Fruit fly (Drosophila melanogaster) whole organism, embryonic: ENCODE data around the gene CG45546.
"Not testable (repeated sequence)": the region's sequence is repeated elsewhere in the genome, so short reads cannot be mapped to it uniquely, and the experiment has no call there.

Experiments used
- CG10147 ChIP-seq: fragments of 200-800 bp; sonication (Bioruptor generic); optimal IDR thresholded peaks from 2 replicates; lab custom pipeline; 2019; ENCODE audit warnings: missing biosample characterization, mild to moderate bottlenecking, missing genetic modification characterization, moderate library complexity
- CG12659 ChIP-seq: fragments of 200-800 bp; sonication (Bioruptor generic); optimal IDR thresholded peaks from 3 replicates; lab custom pipeline; 2017; ENCODE audit warnings: mild to moderate bottlenecking, missing biosample characterization, missing genetic modification reagents, missing genetic modification characterization
- CG12942 ChIP-seq: fragments of 200-800 bp; sonication (Bioruptor generic); optimal IDR thresholded peaks from 3 replicates; lab custom pipeline; 2016; ENCODE audit warnings: missing biosample characterization, missing genetic modification characterization
- CG15011 ChIP-seq: fragments of 200-800 bp; sonication (Bioruptor generic); optimal IDR thresholded peaks from 3 replicates; lab custom pipeline; 2018; ENCODE audit warnings: missing biosample characterization, mild to moderate bottlenecking, missing genetic modification characterization
- CG16779 ChIP-seq: fragments of 200-800 bp; sonication (Bioruptor generic); IDR thresholded peaks from 2 replicates; pipeline ENCODE4 v1.3.6; 2022; ENCODE audit warnings: missing biosample characterization, missing genetic modification characterization
- CG18476 ChIP-seq: fragments of 200-800 bp; sonication (Bioruptor generic); optimal IDR thresholded peaks from 2 replicates; lab custom pipeline; 2016; ENCODE audit warnings: missing biosample characterization, mild to moderate bottlenecking, missing genetic modification characterization
- CG2120 ChIP-seq: fragments of 200-800 bp; sonication (Bioruptor generic); optimal IDR thresholded peaks from 3 replicates; lab custom pipeline; 2016; ENCODE audit warnings: missing biosample characterization, missing genetic modification characterization
- CG31441 ChIP-seq: fragments of 200-800 bp; sonication (Bioruptor generic); IDR thresholded peaks from 2 replicates; pipeline ENCODE4 v1.3.6; 2022; ENCODE audit warnings: missing biosample characterization, missing genetic modification characterization
- CG33557 ChIP-seq: fragments of 200-800 bp; sonication (Bioruptor generic); optimal IDR thresholded peaks from 2 replicates; lab custom pipeline; 2019; ENCODE audit warnings: missing biosample characterization, mild to moderate bottlenecking, missing genetic modification characterization, moderate library complexity
- CG34422 ChIP-seq: fragments of 200-800 bp; sonication (Bioruptor generic); IDR thresholded peaks from 3 replicates; pipeline ENCODE4 v1.3.6; 2022; ENCODE audit warnings: missing biosample characterization, missing genetic modification characterization
- CG5180 ChIP-seq: fragments of 200-800 bp; sonication (Bioruptor generic); optimal IDR thresholded peaks from 3 replicates; lab custom pipeline; 2017; ENCODE audit warnings: missing biosample characterization, missing genetic modification characterization, mild to moderate bottlenecking, moderate library complexity, missing genetic modification reagents
- CG6765 ChIP-seq: fragments of 200-800 bp; sonication (Bioruptor generic); optimal IDR thresholded peaks from 3 replicates; lab custom pipeline; 2017; ENCODE audit warnings: missing biosample characterization, mild to moderate bottlenecking, missing genetic modification characterization
- CG7556 ChIP-seq: fragments of 200-800 bp; sonication (Bioruptor generic); optimal IDR thresholded peaks from 2 replicates; lab custom pipeline; 2017; ENCODE audit warnings: missing biosample characterization, mild to moderate bottlenecking, missing genetic modification characterization
- CG7987 ChIP-seq: fragments of 200-800 bp; sonication (Bioruptor generic); optimal IDR thresholded peaks from 2 replicates; lab custom pipeline; 2018; ENCODE audit warnings: missing biosample characterization, mild to moderate bottlenecking, missing genetic modification characterization, moderate library complexity
- CG8089 ChIP-seq: fragments of 200-800 bp; sonication (Bioruptor generic); optimal IDR thresholded peaks from 3 replicates; lab custom pipeline; 2016; ENCODE audit warnings: missing biosample characterization, missing genetic modification characterization
- CG8388 ChIP-seq: fragments of 200-800 bp; sonication (Bioruptor generic); optimal IDR thresholded peaks from 2 replicates; lab custom pipeline; 2019; ENCODE audit warnings: missing biosample characterization, mild to moderate bottlenecking, missing genetic modification characterization, moderate library complexity
- CG9817 ChIP-seq: fragments of 200-800 bp; sonication (Bioruptor generic); optimal IDR thresholded peaks from 2 replicates; lab custom pipeline; 2018; ENCODE audit warnings: missing biosample characterization, mild to moderate bottlenecking, missing genetic modification characterization, moderate library complexity
- Dll ChIP-seq: fragments of 200-800 bp; sonication (Bioruptor generic); IDR thresholded peaks from 4 replicates; pipeline ENCODE4 v1.3.6; 2022; ENCODE audit warnings: missing biosample characterization, missing genetic modification characterization; ENCODE audit not compliant: partially characterized antibody
- Gsc ChIP-seq: fragments of 200-800 bp; sonication (Bioruptor generic); IDR thresholded peaks from 2 replicates; pipeline ENCODE4 v1.3.6; 2022; ENCODE audit warnings: missing biosample characterization, missing genetic modification characterization
- H15 ChIP-seq: fragments of 200-800 bp; sonication (Bioruptor generic); IDR thresholded peaks from 3 replicates; pipeline ENCODE4 v1.3.6; 2022; ENCODE audit warnings: missing biosample characterization, missing genetic modification characterization
- Hmr ChIP-seq: fragments of 200-800 bp; sonication (Bioruptor generic); optimal IDR thresholded peaks from 3 replicates; lab custom pipeline; 2017; ENCODE audit warnings: mild to moderate bottlenecking, missing biosample characterization, missing genetic modification reagents, missing genetic modification characterization
- Hr3 ChIP-seq: fragments of 200-800 bp; sonication (Bioruptor generic); optimal IDR thresholded peaks from 3 replicates; lab custom pipeline; 2016; ENCODE audit warnings: missing biosample characterization, missing genetic modification characterization
- Meics ChIP-seq: fragments of 200-800 bp; sonication (Bioruptor generic); optimal IDR thresholded peaks from 2 replicates; lab custom pipeline; 2017; ENCODE audit warnings: missing biosample characterization, mild to moderate bottlenecking, missing genetic modification characterization
- Mrtf ChIP-seq: fragments of 200-800 bp; sonication (Bioruptor generic); IDR thresholded peaks from 3 replicates; pipeline ENCODE4 v1.3.6; 2022; ENCODE audit warnings: missing biosample characterization, missing genetic modification characterization
- NK7.1 ChIP-seq: fragments of 200-800 bp; sonication (Bioruptor generic); optimal IDR thresholded peaks from 3 replicates; lab custom pipeline; 2016; ENCODE audit warnings: missing biosample characterization, missing genetic modification characterization
- NfI ChIP-seq: fragments of 200-800 bp; sonication (Bioruptor generic); optimal IDR thresholded peaks from 3 replicates; lab custom pipeline; 2018; ENCODE audit warnings: missing biosample characterization, mild to moderate bottlenecking, missing genetic modification characterization, moderate library complexity
- Oli ChIP-seq: fragments of 200-800 bp; sonication (Bioruptor generic); optimal IDR thresholded peaks from 2 replicates; lab custom pipeline; 2018; ENCODE audit warnings: missing biosample characterization, mild to moderate bottlenecking, missing genetic modification characterization, moderate library complexity
- PHDP ChIP-seq: fragments of 200-800 bp; sonication (Bioruptor generic); optimal IDR thresholded peaks from 3 replicates; lab custom pipeline; 2018; ENCODE audit warnings: missing biosample characterization, mild to moderate bottlenecking, missing genetic modification characterization, moderate library complexity
- Pdp1 ChIP-seq, 2 experiments: fragments of 200-800 bp; sonication (Bioruptor generic); optimal IDR thresholded peaks; 3 replicates each; lab custom pipeline; 2016; ENCODE audit warnings: missing biosample characterization in 2 of 2, missing genetic modification characterization in 2 of 2, mild to moderate bottlenecking in 1 of 2, moderate library complexity in 1 of 2
- Rfx ChIP-seq: fragments of 200-800 bp; sonication (Bioruptor generic); IDR thresholded peaks from 2 replicates; pipeline ENCODE4 v1.3.6; 2022; ENCODE audit warnings: missing biosample characterization, missing genetic modification characterization
- Six4 ChIP-seq: fragments of 200-800 bp; sonication (Bioruptor generic); optimal IDR thresholded peaks from 2 replicates; lab custom pipeline; 2016; ENCODE audit warnings: missing biosample characterization, missing genetic modification characterization
- Ssrp ChIP-seq: fragments of 200-800 bp; sonication (Bioruptor generic); optimal IDR thresholded peaks from 2 replicates; lab custom pipeline; 2018; ENCODE audit warnings: missing biosample characterization, mild to moderate bottlenecking, missing genetic modification characterization, moderate library complexity
- Vsx1 ChIP-seq: fragments of 200-800 bp; sonication (Bioruptor generic); optimal IDR thresholded peaks from 2 replicates; lab custom pipeline; 2017; ENCODE audit warnings: missing biosample characterization, mild to moderate bottlenecking, missing genetic modification characterization, missing genetic modification reagents
- Xbp1 ChIP-seq: fragments of 200-800 bp; sonication (Bioruptor generic); optimal IDR thresholded peaks from 3 replicates; lab custom pipeline; 2016; ENCODE audit warnings: missing biosample characterization, mild to moderate bottlenecking, missing genetic modification characterization
- az2 ChIP-seq: fragments of 200-800 bp; sonication (Bioruptor generic); optimal IDR thresholded peaks from 3 replicates; lab custom pipeline; 2016; ENCODE audit warnings: missing biosample characterization, missing genetic modification characterization
- bbx ChIP-seq: fragments of 200-800 bp; sonication (Bioruptor generic); IDR thresholded peaks from 2 replicates; pipeline ENCODE4 v1.3.6; 2022; ENCODE audit warnings: missing biosample characterization, missing genetic modification characterization; ENCODE audit not compliant: partially characterized antibody
- chif ChIP-seq, 2 experiments: fragments of 200-800 bp; sonication (Bioruptor generic); optimal IDR thresholded peaks; 3 replicates each; lab custom pipeline; 2016; ENCODE audit warnings: missing biosample characterization in 2 of 2, missing genetic modification characterization in 2 of 2
- ci ChIP-seq: fragments of 200-800 bp; sonication (Bioruptor generic); IDR thresholded peaks from 3 replicates; pipeline ENCODE4 v1.3.6; 2022; ENCODE audit warnings: missing biosample characterization, missing genetic modification characterization
- cwo ChIP-seq: fragments of 200-800 bp; sonication (Bioruptor generic); optimal IDR thresholded peaks from 3 replicates; lab custom pipeline; 2017; ENCODE audit warnings: missing biosample characterization, missing genetic modification characterization, mild to moderate bottlenecking, moderate library complexity, missing genetic modification reagents
- emc ChIP-seq: fragments of 200-800 bp; sonication (Bioruptor generic); optimal IDR thresholded peaks from 2 replicates; lab custom pipeline; 2016; ENCODE audit warnings: missing biosample characterization, missing genetic modification characterization
- hkb ChIP-seq, 2 experiments: fragments of 200-800 bp in 1 of 2; fragments of >200 bp in 1 of 2; sonication (Bioruptor generic) in 1 of 2; IDR thresholded peaks in 1 of 2; optimal IDR thresholded peaks in 1 of 2; 2 replicates each; pipeline versions ENCODE4 v1.3.6 to Lab custom; 2017 to 2022; ENCODE audit warnings: missing biosample characterization in 1 of 2, missing genetic modification characterization in 1 of 2
- kni ChIP-seq: fragments of 200-800 bp; sonication (Bioruptor generic); optimal IDR thresholded peaks from 3 replicates; lab custom pipeline; 2017; ENCODE audit warnings: mild to moderate bottlenecking, missing biosample characterization, missing genetic modification reagents, missing genetic modification characterization
- pros ChIP-seq: fragments of 200-800 bp; sonication (Bioruptor generic); optimal IDR thresholded peaks from 3 replicates; lab custom pipeline; 2019; ENCODE audit warnings: missing biosample characterization, mild to moderate bottlenecking, missing genetic modification characterization, moderate library complexity
- slbo ChIP-seq: fragments of 200-800 bp; sonication (Bioruptor generic); IDR thresholded peaks from 2 replicates; pipeline ENCODE4 v1.3.6; 2022; ENCODE audit warnings: missing biosample characterization, missing genetic modification characterization
- ssp ChIP-seq: fragments of 200-800 bp; sonication (Bioruptor generic); IDR thresholded peaks from 2 replicates; pipeline ENCODE4 v1.3.6; 2022; ENCODE audit warnings: missing biosample characterization, missing genetic modification characterization
- tin ChIP-seq: fragments of 200-800 bp; sonication (Bioruptor generic); optimal IDR thresholded peaks from 3 replicates; lab custom pipeline; 2016; ENCODE audit warnings: missing biosample characterization, missing genetic modification characterization
- vvl ChIP-seq: fragments of 200-800 bp; sonication (Bioruptor generic); IDR thresholded peaks from 2 replicates; pipeline ENCODE4 v1.3.6; 2022; ENCODE audit warnings: missing biosample characterization, missing genetic modification characterization

Gene CG45546

DNA sequence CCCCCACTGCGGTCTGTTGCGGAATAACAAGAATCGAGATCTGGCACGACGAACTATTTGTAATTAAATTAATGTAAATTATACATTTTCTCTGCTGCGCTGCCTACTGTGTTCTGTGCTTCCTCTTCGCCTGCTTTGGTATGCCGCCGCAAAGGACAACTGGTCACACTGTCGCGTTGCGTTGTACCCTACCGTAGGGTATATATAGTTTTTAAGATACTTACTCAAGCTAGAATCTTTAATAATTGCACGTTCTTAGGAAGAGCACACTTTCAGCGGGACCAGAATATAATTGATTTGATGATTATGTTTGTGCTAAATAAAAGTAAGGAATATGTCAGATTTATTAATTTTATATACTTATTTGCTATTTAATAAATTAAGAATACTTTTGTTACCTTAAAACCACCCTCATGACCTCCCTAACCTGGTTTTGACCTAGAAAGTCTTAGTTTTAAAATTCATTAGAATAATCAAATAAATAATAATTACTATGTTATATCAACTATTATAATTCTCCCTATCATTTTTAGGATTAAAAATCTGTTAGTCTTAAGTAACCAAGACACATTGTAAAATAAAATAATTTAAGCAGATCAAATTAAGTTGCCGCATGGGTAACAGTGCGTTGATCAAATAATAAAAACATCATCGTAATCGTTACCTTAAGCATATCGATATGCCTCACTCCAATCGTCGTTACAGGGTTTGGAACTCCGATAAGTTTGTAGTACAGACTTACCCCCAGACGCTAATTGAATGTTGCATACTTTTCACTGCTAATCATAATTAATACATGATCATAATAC lies 49.5 kb upstream of the CG45546 start, which contains the start of gene Cnx99A (continued):
- TF ChIP-seq CG7556 (GFP tag; lab: Kevin White, UChicago) (peak; percentile 78), chif (GFP tag; optimal IDR thresholded peaks at IDR 0.05; lab: Kevin White, UChicago) (peak; percentile 37 to 57), CG12942 (GFP tag; lab: Kevin White, UChicago) (peak; percentile 64), tin (GFP tag; lab: Kevin White, UChicago) (peak; percentile 80), Dll (GFP tag; lab: Robert Waterston, UW) (0 out of 4 replicates have a peak, but pooled peaks have one; percentile 36), H15 (GFP tag; lab: Robert Waterston, UW) (peak; percentile 79), CG15011 (peak; percentile 40), CG8089 (GFP tag; lab: Kevin White, UChicago) (peak; percentile 50), pros (GFP tag; lab: Kevin White, UChicago) (peak; percentile 2), NK7.1 (peak; percentile 46), Oli (tag; lab: Kevin White, UChicago) (peak; percentile 66), slbo (peak; percentile 96), Mrtf (GFP tag; lab: Robert Waterston, UW) (peak; percentile 83), Xbp1 (GFP tag; lab: Kevin White, UChicago) (peak; percentile 84), hkb (GFP tag; IDR thresholded peaks at IDR 0.05; lab: Robert Waterston, UW) (peak; percentile 84), Hmr (GFP tag; lab: Kevin White, UChicago) (peak; percentile 86), cwo (peak; percentile 56), Hr3 (GFP tag; lab: Kevin White, UChicago) (peak; percentile 82), kni (GFP tag; lab: Kevin White, UChicago) (peak; percentile 9), CG16779 (GFP tag; lab: Robert Waterston, UW) (peak; percentile 85), CG6765 (GFP tag; lab: Kevin White, UChicago) (peak; percentile 50), bbx (GFP tag; lab: Robert Waterston, UW) (peak; percentile 13; the same call in 1 of the 2 replicates), CG34422 (GFP tag; lab: Robert Waterston, UW) (peak; percentile 82), CG33557 (GFP tag; lab: Kevin White, UChicago) (peak; percentile 53), emc (GFP tag; lab: Kevin White, UChicago) (peak; percentile 44), CG31441 (peak; percentile 84), vvl (peak; percentile 93), PHDP (tag; lab: Kevin White, UChicago) (peak; percentile 84), ssp (GFP tag; lab: Robert Waterston, UW) (peak; percentile 37; the same call in 1 of the 2 replicates), CG18476 (GFP tag; lab: Kevin White, UChicago) (peak; percentile 53), ci (GFP tag; lab: Robert Waterston, UW) (peak; percentile 93), CG7987 (peak; percentile 43), CG12659 (GFP tag; lab: Kevin White, UChicago) (peak; percentile 64), Six4 (GFP tag; lab: Kevin White, UChicago) (peak; percentile 70), CG10147 (GFP tag; lab: Kevin White, UChicago) (peak; percentile 51), CG2120 (peak; percentile 83), Pdp1 (GFP tag; optimal IDR thresholded peaks at IDR 0.05; lab: Kevin White, UChicago) (peak; percentile 63 to 69), Meics (GFP tag; lab: Kevin White, UChicago) (peak; percentile 76), CG8388 (peak; percentile 71), az2 (GFP tag; lab: Kevin White, UChicago) (peak; percentile 85), Rfx (GFP tag; lab: Robert Waterston, UW) (peak; percentile 94), Vsx1 (GFP tag; lab: Kevin White, UChicago) (peak; percentile 44), Gsc (GFP tag; lab: Robert Waterston, UW) (peak; percentile 24; the same call in 1 of the 2 replicates), CG5180 (GFP tag; lab: Kevin White, UChicago) (peak; percentile 48), NfI (peak; percentile 80), Ssrp (tag; lab: Kevin White, UChicago) (peak; percentile 68), CG9817 (tag; lab: Kevin White, UChicago) (peak; percentile 82)
- TF ChIP-seq hkb (optimal IDR thresholded peaks at IDR 0.05; lab: Kevin White, UChicago): not testable (repeated sequence)
